Worm (Caenorhabditis elegans) whole organism, L1 larva: ENCODE measurements around the gene gcy-32.
A peak's percentile ranks its signal among the peaks of the same experiment; 100 is the strongest.

Source experiments
- F16B12.6 ChIP-seq: fragments of 150-350 bp; optimal IDR thresholded peaks from 2 replicates; lab custom pipeline; 2014; ENCODE audit warnings: missing biosample characterization, missing genetic modification characterization
- Y116A8C.19 ChIP-seq: sonication (generic microtip); optimal IDR thresholded peaks from 2 replicates; lab custom pipeline; 2016; ENCODE audit warnings: missing compliant biosample characterization, missing genetic modification characterization, borderline replicate concordance
- aha-1 ChIP-seq: fragments of 150-350 bp; optimal IDR thresholded peaks from 2 replicates; lab custom pipeline; 2014; ENCODE audit warnings: missing biosample characterization, missing genetic modification characterization
- ama-1 ChIP-seq: fragments of 150-350 bp; optimal IDR thresholded peaks from 2 replicates; lab custom pipeline; 2014
- blmp-1 ChIP-seq: fragments of 150-350 bp; optimal IDR thresholded peaks from 2 replicates; lab custom pipeline; 2014; ENCODE audit warnings: missing biosample characterization, missing genetic modification characterization
- ceh-63 ChIP-seq: fragments of 200-800 bp; sonication (Bioruptor generic); optimal IDR thresholded peaks from 2 replicates; lab custom pipeline; 2018; ENCODE audit warnings: mild to moderate bottlenecking, missing genetic modification characterization, missing compliant biosample characterization
- ceh-88 ChIP-seq: fragments of 200-800 bp; sonication (Bioruptor generic); IDR thresholded peaks from 2 replicates; pipeline ENCODE4 v1.3.6; 2022; ENCODE audit warnings: missing genetic modification characterization, missing compliant biosample characterization
- ces-1 ChIP-seq: fragments of 150-350 bp; optimal IDR thresholded peaks from 2 replicates; lab custom pipeline; 2014; ENCODE audit warnings: missing biosample characterization, missing genetic modification reagents, missing genetic modification characterization
- dpl-1 ChIP-seq, 3 experiments: fragments of 150-350 bp in 2 of 3; sonication (generic microtip) in 1 of 3; optimal IDR thresholded peaks; 2 replicates each; lab custom pipeline; 2014 to 2017; ENCODE audit warnings: missing biosample characterization in 3 of 3, missing genetic modification characterization in 3 of 3, missing genetic modification reagents in 3 of 3
- dsc-1 ChIP-seq: sonication (generic microtip); optimal IDR thresholded peaks from 2 replicates; lab custom pipeline; 2016; ENCODE audit warnings: mild to moderate bottlenecking, missing genetic modification characterization, missing compliant biosample characterization
- efl-1 ChIP-seq, 4 experiments: fragments of 150-350 bp; optimal IDR thresholded peaks in 3 of 4; peaks in 1 of 4; 1 replicate in 1 of 4; 2 replicates in 3 of 4; lab custom pipeline; 2014; ENCODE audit warnings: missing biosample characterization in 2 of 4, missing genetic modification characterization in 2 of 4, missing genetic modification reagents in 2 of 4
- efl-3 ChIP-seq: fragments of 200-800 bp; sonication (Bioruptor generic); optimal IDR thresholded peaks from 2 replicates; lab custom pipeline; 2018; ENCODE audit warnings: mild to moderate bottlenecking, missing genetic modification characterization, missing compliant biosample characterization
- egl-13 ChIP-seq: sonication (generic microtip); optimal IDR thresholded peaks from 2 replicates; lab custom pipeline; 2016; ENCODE audit warnings: missing genotype, missing genetic modification reagents, missing genetic modification characterization, missing compliant biosample characterization
- elt-2 ChIP-seq: sonication (generic microtip); optimal IDR thresholded peaks from 2 replicates; lab custom pipeline; 2016; ENCODE audit warnings: missing genetic modification characterization, mild to moderate bottlenecking, inconsistent platforms, missing compliant biosample characterization, missing genetic modification reagents
- elt-3 ChIP-seq, 6 experiments: fragments of 150-350 bp in 1 of 6; sonication (generic microtip); optimal IDR thresholded peaks; 2 replicates each; lab custom pipeline; 2017 to 2018; ENCODE audit warnings: missing biosample characterization in 6 of 6, missing genetic modification characterization in 6 of 6, inconsistent platforms in 1 of 6
- fkh-4 ChIP-seq: sonication (generic microtip); optimal IDR thresholded peaks from 2 replicates; lab custom pipeline; 2016; ENCODE audit warnings: missing compliant biosample characterization, missing genetic modification characterization, borderline replicate concordance
- fkh-8 ChIP-seq: sonication (generic microtip); optimal IDR thresholded peaks from 2 replicates; lab custom pipeline; 2016; ENCODE audit warnings: mild to moderate bottlenecking, missing genetic modification characterization, missing compliant biosample characterization
- fos-1 ChIP-seq: fragments of 150-350 bp; optimal IDR thresholded peaks from 2 replicates; lab custom pipeline; 2014; ENCODE audit warnings: missing biosample characterization, missing genetic modification characterization
- hlh-17 ChIP-seq: fragments of 200-800 bp; sonication (Bioruptor generic); optimal IDR thresholded peaks from 2 replicates; lab custom pipeline; 2018; ENCODE audit warnings: missing genetic modification characterization, mild to moderate bottlenecking, missing compliant biosample characterization, moderate library complexity, borderline replicate concordance
- hpl-2 ChIP-seq: fragments of 150-350 bp; optimal IDR thresholded peaks from 2 replicates; lab custom pipeline; 2014; ENCODE audit warnings: missing biosample characterization, missing genetic modification reagents, missing genetic modification characterization
- isw-1 ChIP-seq: fragments of 200-800 bp; sonication (Bioruptor generic); IDR thresholded peaks from 2 replicates; pipeline ENCODE4 v1.3.6; 2022; ENCODE audit warnings: missing genetic modification characterization, missing compliant biosample characterization
- lin-13 ChIP-seq: fragments of 150-350 bp; optimal IDR thresholded peaks from 2 replicates; lab custom pipeline; 2014; ENCODE audit warnings: missing biosample characterization, missing genetic modification reagents, missing genetic modification characterization
- lin-14 ChIP-seq: fragments of 200-800 bp; sonication (Bioruptor generic); optimal IDR thresholded peaks from 2 replicates; lab custom pipeline; 2018; ENCODE audit warnings: mild to moderate bottlenecking, missing genetic modification characterization, moderate library complexity, missing compliant biosample characterization
- lin-35 ChIP-seq, 2 experiments: fragments of 150-350 bp; optimal IDR thresholded peaks; 2 replicates each; lab custom pipeline; 2014; ENCODE audit warnings: missing biosample characterization in 2 of 2, missing genetic modification characterization in 2 of 2, missing genetic modification reagents in 2 of 2
- lin-39 ChIP-seq: fragments of 150-350 bp; optimal IDR thresholded peaks from 2 replicates; lab custom pipeline; 2014; ENCODE audit warnings: missing biosample characterization, missing genetic modification reagents, missing genetic modification characterization
- lir-3 ChIP-seq: sonication (generic microtip); optimal IDR thresholded peaks from 2 replicates; lab custom pipeline; 2016; ENCODE audit warnings: mild to moderate bottlenecking, missing genetic modification characterization, moderate library complexity, missing compliant biosample characterization; ENCODE audit not compliant: poor library complexity
- lsy-2 ChIP-seq, 2 experiments: fragments of 150-350 bp; optimal IDR thresholded peaks; 2 replicates each; lab custom pipeline; 2014; ENCODE audit warnings: missing biosample characterization in 2 of 2, missing genetic modification characterization in 2 of 2
- mef-2 ChIP-seq: fragments of 150-350 bp; optimal IDR thresholded peaks from 2 replicates; lab custom pipeline; 2014; ENCODE audit warnings: missing biosample characterization, missing genetic modification characterization
- nhr-11 ChIP-seq: fragments of 150-350 bp; optimal IDR thresholded peaks from 2 replicates; lab custom pipeline; 2014; ENCODE audit warnings: missing biosample characterization, missing genetic modification characterization
- nhr-77 ChIP-seq: fragments of 150-350 bp; optimal IDR thresholded peaks from 2 replicates; lab custom pipeline; 2014; ENCODE audit warnings: missing biosample characterization, missing genetic modification characterization
- nhr-85 ChIP-seq: sonication (generic microtip); peaks from one replicate; lab custom pipeline; 2016; ENCODE audit warnings: missing genetic modification characterization, inconsistent platforms, missing compliant biosample characterization
- nhr-90 ChIP-seq: sonication (generic microtip); optimal IDR thresholded peaks from 2 replicates; lab custom pipeline; 2016; ENCODE audit warnings: mild to moderate bottlenecking, missing genetic modification characterization, missing compliant biosample characterization; ENCODE audit not compliant: poor library complexity
- pag-3 ChIP-seq: sonication (generic microtip); optimal IDR thresholded peaks from 2 replicates; lab custom pipeline; 2017; ENCODE audit warnings: missing genetic modification characterization, mild to moderate bottlenecking, missing compliant biosample characterization, antibody characterized with exemption, borderline replicate concordance; ENCODE audit not compliant: insufficient read depth
- rnt-1 ChIP-seq: sonication (generic microtip); optimal IDR thresholded peaks from 2 replicates; lab custom pipeline; 2016; ENCODE audit warnings: mild to moderate bottlenecking, missing genetic modification characterization, moderate library complexity, missing compliant biosample characterization
- skn-1 ChIP-seq: fragments of 150-350 bp; optimal IDR thresholded peaks from 2 replicates; lab custom pipeline; 2014; ENCODE audit warnings: missing biosample characterization, missing genetic modification characterization
- snpc-4 ChIP-seq: fragments of 150-350 bp; optimal IDR thresholded peaks from 2 replicates; lab custom pipeline; 2014; ENCODE audit warnings: missing biosample characterization, missing genetic modification characterization
- snu-23 ChIP-seq: sonication (generic microtip); optimal IDR thresholded peaks from 2 replicates; lab custom pipeline; 2016; ENCODE audit warnings: missing genetic modification characterization, missing compliant biosample characterization
- swsn-7 ChIP-seq: sonication (generic microtip); optimal IDR thresholded peaks from 2 replicates; lab custom pipeline; 2016; ENCODE audit warnings: missing genetic modification characterization, missing compliant biosample characterization
- tbx-2 ChIP-seq: sonication (generic microtip); optimal IDR thresholded peaks from 2 replicates; lab custom pipeline; 2016; ENCODE audit warnings: missing genetic modification characterization, missing compliant biosample characterization
- unc-86 ChIP-seq: sonication (generic microtip); optimal IDR thresholded peaks from 2 replicates; lab custom pipeline; 2016; ENCODE audit warnings: missing genetic modification characterization, missing compliant biosample characterization
- unc-98 ChIP-seq: fragments of 200-800 bp; sonication (Bioruptor generic); IDR thresholded peaks from 2 replicates; pipeline ENCODE4 v1.3.6; 2022; ENCODE audit warnings: missing genetic modification characterization, missing compliant biosample characterization
- zag-1 ChIP-seq: fragments of 150-350 bp; optimal IDR thresholded peaks from 2 replicates; lab custom pipeline; 2014; ENCODE audit warnings: missing biosample characterization, missing genetic modification characterization
- zip-4 ChIP-seq: fragments of 200-800 bp; sonication (Bioruptor generic); optimal IDR thresholded peaks from 2 replicates; lab custom pipeline; 2018; ENCODE audit warnings: mild to moderate bottlenecking, missing genetic modification characterization, moderate library complexity, missing compliant biosample characterization

The gcy-32 gene

ce11 chrV:13882192-13882591, 33.1 kb downstream of the gcy-32 start:
- peak; percentile 53; the same call in 1 of the 2 replicates for TF ChIP-seq unc-98 (GFP tag; lab: Robert Waterston, UW)
- peak; percentile 11; the same call in 1 of the 2 replicates for TF ChIP-seq isw-1 (GFP tag; lab: Robert Waterston, UW)

- no peak for TF ChIP-seq aha-1 (tag; lab: Kevin White, UChicago)
Observed at ce11 chrV:13880607-13881006, 34.7 kb downstream of the gcy-32 start, which contains the start of gene T22G5.3. TSS of gene T22G5.3 (plus strand) at chrV:13880907.

ce11 chrV:13880163-13880562, 35.1 kb downstream of the gcy-32 start:
- TF ChIP-seq lin-13 (GFP tag; lab: Kevin White, UChicago): no peak
- no peak for TF ChIP-seq F16B12.6
- TF ChIP-seq lir-3 (tag; lab: Kevin White, UChicago): no peak
- TF ChIP-seq tbx-2 (tag; lab: Kevin White, UChicago): no peak
- TF ChIP-seq nhr-85 (tag; lab: Kevin White, UChicago): no peak
- TF ChIP-seq unc-98 (GFP tag; lab: Robert Waterston, UW): no peak
- no peak for TF ChIP-seq pag-3 (tag; lab: Kevin White, UChicago)
- peak; percentile 3 for TF ChIP-seq rnt-1 (tag; lab: Kevin White, UChicago)
- no peak for TF ChIP-seq dsc-1
- no peak for TF ChIP-seq nhr-77
- TF ChIP-seq swsn-7: no peak
- TF ChIP-seq lin-39 (tag; lab: Kevin White, UChicago): no peak
- TF ChIP-seq nhr-90 (tag; lab: Kevin White, UChicago): no peak
- TF ChIP-seq fos-1: no peak
- no peak for TF ChIP-seq hlh-17 (GFP tag; lab: Kevin White, UChicago)
- TF ChIP-seq efl-3: no peak
- TF ChIP-seq egl-13 (tag; lab: Kevin White, UChicago): no peak
- TF ChIP-seq nhr-11 (tag; lab: Kevin White, UChicago): no peak
- peak; percentile 4 for TF ChIP-seq blmp-1 (tag; lab: Kevin White, UChicago)
- TF ChIP-seq lin-35 (GFP tag; optimal IDR thresholded peaks at IDR 0.05; lab: Kevin White, UChicago): peak; percentile 19 to 55
- no peak for TF ChIP-seq Y116A8C.19
- TF ChIP-seq mef-2: no peak
- TF ChIP-seq lin-14 (GFP tag; lab: Kevin White, UChicago): peak; percentile 58
- TF ChIP-seq elt-2: no peak
- TF ChIP-seq zag-1 (tag; lab: Kevin White, UChicago): no peak
- peak; percentile 39 to 54 for TF ChIP-seq efl-1 (optimal IDR thresholded peaks at IDR 0.05; lab: Kevin White, UChicago)
- peak; percentile 57 to 87 for TF ChIP-seq efl-1 (GFP tag; optimal IDR thresholded peaks at IDR 0.05 in 1 of 2; lab: Kevin White, UChicago)
- no peak for TF ChIP-seq unc-86 (tag; lab: Kevin White, UChicago)
- TF ChIP-seq dpl-1 (GFP tag; optimal IDR thresholded peaks at IDR 0.05; lab: Kevin White, UChicago): peak; percentile 6 to 62 (median 56)
- no peak for TF ChIP-seq ceh-63 (GFP tag; lab: Kevin White, UChicago)
- no peak for TF ChIP-seq skn-1 (tag; lab: Kevin White, UChicago)
- TF ChIP-seq ama-1 (lab: Kevin White, UChicago): no peak
- TF ChIP-seq fkh-4 (tag; lab: Kevin White, UChicago): no peak
- no peak for TF ChIP-seq hpl-2 (GFP tag; lab: Kevin White, UChicago)
- TF ChIP-seq snu-23 (GFP tag; lab: Kevin White, UChicago): peak; percentile 15
- no peak for TF ChIP-seq elt-3 (tag; optimal IDR thresholded peaks at IDR 0.05; lab: Kevin White, UChicago)
- TF ChIP-seq ceh-88: no peak
- TF ChIP-seq aha-1 (tag; lab: Kevin White, UChicago): no peak
- TF ChIP-seq snpc-4 (tag; lab: Kevin White, UChicago): no peak
- TF ChIP-seq fkh-8 (tag; lab: Kevin White, UChicago): no peak
- no peak for TF ChIP-seq ces-1
- TF ChIP-seq lsy-2 (tag; optimal IDR thresholded peaks at IDR 0.05; lab: Kevin White, UChicago): peak in 1 of 2 experiments; percentile 41
- TF ChIP-seq zip-4 (GFP tag; lab: Kevin White, UChicago): no peak
